Worm (Caenorhabditis elegans): ENCODE results near the gene EEED8.12.

EEED8.12 gene

ce11 chrII:5426054-5426453, 17.2 kb upstream of the EEED8.12 start (continued):
- TF ChIP-seq attf-5 (GFP tag; optimal IDR thresholded peaks at IDR 0.05): peak; percentile 74
- TF ChIP-seq sptf-2 (GFP tag; optimal IDR thresholded peaks at IDR 0.05): no peak
- TF ChIP-seq sea-2 (GFP tag; IDR thresholded peaks at IDR 0.05): no peak
- TF ChIP-seq Y53F4B.3 (GFP tag; IDR thresholded peaks at IDR 0.05): no peak
- no peak for TF ChIP-seq zfh-2 (GFP tag; conservative IDR thresholded peaks at IDR 0.05)
- TF ChIP-seq attf-6 (GFP tag; IDR thresholded peaks at IDR 0.05): no peak
- TF ChIP-seq lsy-27 (tag; optimal IDR thresholded peaks at IDR 0.05; ENCODE audit: borderline replicate concordance, insufficient read depth): no peak
- TF ChIP-seq nhr-120 (GFP tag; IDR thresholded peaks at IDR 0.05): no peak
- no peak for TF ChIP-seq mes-4 (tag; optimal IDR thresholded peaks at IDR 0.05)
- peak; percentile 23 for TF ChIP-seq die-1 (tag; optimal IDR thresholded peaks at IDR 0.05)
- TF ChIP-seq T07F8.4 (tag; optimal IDR thresholded peaks at IDR 0.05): no peak
- TF ChIP-seq F39B2.1 (GFP tag; IDR thresholded peaks at IDR 0.05): no peak
- TF ChIP-seq madf-3 (GFP tag; IDR thresholded peaks at IDR 0.05): no peak
- no peak for TF ChIP-seq nhr-27 (tag; optimal IDR thresholded peaks at IDR 0.05)
- TF ChIP-seq ceh-100 (GFP tag; IDR thresholded peaks at IDR 0.05): no peak; the same call in 1 of the 2 replicates
- TF ChIP-seq hlh-12 (tag; optimal IDR thresholded peaks at IDR 0.05): no peak
- no peak for TF ChIP-seq F22D6.2 (tag; optimal IDR thresholded peaks at IDR 0.05)
- no peak for TF ChIP-seq mel-28 (tag; optimal IDR thresholded peaks at IDR 0.05; ENCODE audit: borderline replicate concordance)
- TF ChIP-seq chd-7 (tag; optimal IDR thresholded peaks at IDR 0.05): no peak
- TF ChIP-seq K11D2.4 (GFP tag; IDR thresholded peaks at IDR 0.05): no peak
- 0 out of 2 replicates have a peak, but pooled peaks have one; percentile 16 for TF ChIP-seq egrh-3 (GFP tag; IDR thresholded peaks at IDR 0.05)
- TF ChIP-seq sdz-38 (tag; optimal IDR thresholded peaks at IDR 0.05): no peak
- TF ChIP-seq tbp1 (GFP tag; optimal IDR thresholded peaks at IDR 0.05): peak; percentile 29
- TF ChIP-seq Y53G8AR.9 (GFP tag; conservative IDR thresholded peaks at IDR 0.05): no peak
- TF ChIP-seq rpc-1 (optimal IDR thresholded peaks at IDR 0.05): no peak
- TF ChIP-seq rpc-1 (tag; optimal IDR thresholded peaks at IDR 0.05): no peak
- no peak for TF ChIP-seq Y95B8A.8 (GFP tag; IDR thresholded peaks at IDR 0.05)
- TF ChIP-seq ets-4 (GFP tag; optimal IDR thresholded peaks at IDR 0.05): peak; percentile 13
- TF ChIP-seq aptf-2 (GFP tag; conservative IDR thresholded peaks at IDR 0.05): no peak
- no peak for TF ChIP-seq ztf-28 (GFP tag; IDR thresholded peaks at IDR 0.05)
- TF ChIP-seq cebp-2 (GFP tag; IDR thresholded peaks at IDR 0.05): no peak
- TF ChIP-seq cebp-1 (GFP tag; IDR thresholded peaks at IDR 0.05): no peak; the same call in 1 of the 2 replicates
- peak; percentile 65 for TF ChIP-seq cebp-1 (tag; optimal IDR thresholded peaks at IDR 0.05)
- TF ChIP-seq T26A5.8 (tag; optimal IDR thresholded peaks at IDR 0.05): no peak
- TF ChIP-seq ceh-58 (GFP tag; IDR thresholded peaks at IDR 0.05): no peak
- TF ChIP-seq ceh-27 (GFP tag; optimal IDR thresholded peaks at IDR 0.05): peak; percentile 57
- no peak for TF ChIP-seq dpl-1 (GFP tag; optimal IDR thresholded peaks at IDR 0.05)
- peak; percentile 45 for TF ChIP-seq pha-4 (tag; optimal IDR thresholded peaks at IDR 0.05)
- no peak for TF ChIP-seq ceh-91 (GFP tag; IDR thresholded peaks at IDR 0.05)
- TF ChIP-seq athp-1 (tag; optimal IDR thresholded peaks at IDR 0.05): no peak
- no peak for TF ChIP-seq madf-8 (GFP tag; conservative IDR thresholded peaks at IDR 0.05)
- TF ChIP-seq B0261.1 (tag; optimal IDR thresholded peaks at IDR 0.05): no peak
- no peak for TF ChIP-seq ama-1 (optimal IDR thresholded peaks at IDR 0.05)
- TF ChIP-seq ama-1 (GFP tag; optimal IDR thresholded peaks at IDR 0.05): no peak
- TF ChIP-seq ztf-3 (GFP tag; optimal IDR thresholded peaks at IDR 0.05): no peak
- TF ChIP-seq tbx-9 (tag; optimal IDR thresholded peaks at IDR 0.05; ENCODE audit: borderline replicate concordance): no peak
- no peak for TF ChIP-seq hmg-20 (GFP tag; IDR thresholded peaks at IDR 0.05)
- TF ChIP-seq Y67H2A.10 (GFP tag; conservative IDR thresholded peaks at IDR 0.05): no peak; the same call in 1 of the 2 replicates
- TF ChIP-seq lin-54 (GFP tag; optimal IDR thresholded peaks at IDR 0.05): peak; percentile 18
- TF ChIP-seq let-526 (GFP tag; IDR thresholded peaks at IDR 0.05): no peak
- 0 out of 2 replicates have a peak, but pooled peaks have one; percentile 59 for TF ChIP-seq nfyb-1 (GFP tag; IDR thresholded peaks at IDR 0.05)
